Fruit fly (Drosophila melanogaster) whole organism, embryonic: ENCODE data around the gene CG43322.

ENCODE experiments used
- Adf1 ChIP-seq: fragments of 200-800 bp; sonication (Bioruptor generic); IDR thresholded peaks from 2 replicates; pipeline ENCODE4 v1.3.6; 2022; ENCODE audit warnings: missing biosample characterization, missing genetic modification characterization
- Asciz ChIP-seq: fragments of 200-800 bp; sonication (Bioruptor generic); optimal IDR thresholded peaks from 2 replicates; lab custom pipeline; 2017; ENCODE audit warnings: missing biosample characterization, mild to moderate bottlenecking, missing genetic modification characterization, missing genetic modification reagents
- BEAF-32 ChIP-seq: fragments of 200-800 bp; sonication (Bioruptor generic); optimal IDR thresholded peaks from 3 replicates; lab custom pipeline; 2017; ENCODE audit warnings: missing biosample characterization, missing genetic modification characterization, mild to moderate bottlenecking, moderate library complexity, missing genetic modification reagents
- CG10959 ChIP-seq: fragments of 200-800 bp; sonication (Bioruptor generic); IDR thresholded peaks from 2 replicates; pipeline ENCODE4 v1.3.6; 2022; ENCODE audit warnings: missing biosample characterization, missing genetic modification characterization
- CG12744 ChIP-seq: fragments of 200-800 bp; sonication (Bioruptor generic); optimal IDR thresholded peaks from 2 replicates; lab custom pipeline; 2016; ENCODE audit warnings: missing biosample characterization, missing genetic modification characterization
- CG14710 ChIP-seq: fragments of 200-800 bp; sonication (Bioruptor generic); optimal IDR thresholded peaks from 3 replicates; lab custom pipeline; 2019; ENCODE audit warnings: missing biosample characterization, mild to moderate bottlenecking, missing genetic modification characterization, moderate library complexity
- CG15601 ChIP-seq: fragments of 200-800 bp; sonication (Bioruptor generic); optimal IDR thresholded peaks from 3 replicates; lab custom pipeline; 2019; ENCODE audit warnings: missing biosample characterization, mild to moderate bottlenecking, missing genetic modification characterization, moderate library complexity
- CG1602 ChIP-seq: fragments of 200-800 bp; sonication (Bioruptor generic); optimal IDR thresholded peaks from 3 replicates; lab custom pipeline; 2016; ENCODE audit warnings: missing biosample characterization, missing genetic modification characterization
- CG17912 ChIP-seq: fragments of 200-800 bp; sonication (Bioruptor generic); optimal IDR thresholded peaks from 2 replicates; lab custom pipeline; 2018; ENCODE audit warnings: missing biosample characterization, mild to moderate bottlenecking, missing genetic modification characterization
- CG1832 ChIP-seq: fragments of 200-800 bp; sonication (Bioruptor generic); optimal IDR thresholded peaks from 2 replicates; lab custom pipeline; 2017; ENCODE audit warnings: missing biosample characterization, mild to moderate bottlenecking, missing genetic modification characterization, inconsistent platforms
- CG18476 ChIP-seq: fragments of 200-800 bp; sonication (Bioruptor generic); optimal IDR thresholded peaks from 2 replicates; lab custom pipeline; 2016; ENCODE audit warnings: missing biosample characterization, mild to moderate bottlenecking, missing genetic modification characterization
- CG2678 ChIP-seq: fragments of 200-800 bp; sonication (Bioruptor generic); optimal IDR thresholded peaks from 3 replicates; lab custom pipeline; 2019; ENCODE audit warnings: missing biosample characterization, mild to moderate bottlenecking, missing genetic modification characterization, moderate library complexity
- CG31224 ChIP-seq: fragments of 200-800 bp; sonication (Bioruptor generic); IDR thresholded peaks from 2 replicates; pipeline ENCODE4 v1.3.6; 2022; ENCODE audit warnings: missing biosample characterization, missing genetic modification characterization
- CG42726 ChIP-seq: fragments of 200-800 bp; sonication (Bioruptor generic); IDR thresholded peaks from 2 replicates; pipeline ENCODE4 v1.3.6; 2022; ENCODE audit warnings: missing biosample characterization, missing genetic modification characterization; ENCODE audit not compliant: partially characterized antibody
- CG4360 ChIP-seq: fragments of 200-800 bp; sonication (Bioruptor generic); IDR thresholded peaks from 2 replicates; pipeline ENCODE4 v1.3.6; 2022; ENCODE audit warnings: missing biosample characterization, missing genetic modification characterization
- CG7357 ChIP-seq: fragments of 200-800 bp; sonication (Bioruptor generic); IDR thresholded peaks from 3 replicates; pipeline ENCODE4 v1.3.6; 2022; ENCODE audit warnings: missing biosample characterization, missing genetic modification characterization
- CG8765 ChIP-seq: fragments of 200-800 bp; sonication (Bioruptor generic); IDR thresholded peaks from 2 replicates; pipeline ENCODE4 v1.3.6; 2022; ENCODE audit warnings: missing biosample characterization, missing genetic modification characterization
- CG9437 ChIP-seq: fragments of 200-800 bp; sonication (Bioruptor generic); optimal IDR thresholded peaks from 2 replicates; lab custom pipeline; 2018; ENCODE audit warnings: missing biosample characterization, mild to moderate bottlenecking, missing genetic modification characterization
- CG9609 ChIP-seq: fragments of 200-800 bp; sonication (Bioruptor generic); optimal IDR thresholded peaks from 3 replicates; lab custom pipeline; 2016; ENCODE audit warnings: missing biosample characterization, missing genetic modification characterization
- Dbx ChIP-seq: fragments of 200-800 bp; sonication (Bioruptor generic); IDR thresholded peaks from 3 replicates; pipeline ENCODE4 v1.3.6; 2022; ENCODE audit warnings: missing biosample characterization, missing genetic modification characterization
- Doc3 ChIP-seq: fragments of 200-800 bp; sonication (Bioruptor generic); IDR thresholded peaks from 3 replicates; pipeline ENCODE4 v1.3.6; 2022; ENCODE audit warnings: missing biosample characterization, missing genetic modification characterization; ENCODE audit not compliant: partially characterized antibody
- Dp ChIP-seq: fragments of 200-800 bp; sonication (Bioruptor generic); optimal IDR thresholded peaks from 2 replicates; lab custom pipeline; 2018; ENCODE audit warnings: missing biosample characterization, mild to moderate bottlenecking, missing genetic modification characterization, moderate library complexity
- E2f1 ChIP-seq: fragments of 200-800 bp; sonication (Bioruptor generic); IDR thresholded peaks from 2 replicates; pipeline ENCODE4 v1.3.6; 2022; ENCODE audit warnings: missing biosample characterization, missing genetic modification characterization
- Ets65A ChIP-seq: fragments of 200-800 bp; sonication (Bioruptor generic); peaks from one replicate; lab custom pipeline; 2016; ENCODE audit warnings: missing biosample characterization, missing genetic modification characterization
- Lim3 ChIP-seq: fragments of 200-800 bp; sonication (Bioruptor generic); IDR thresholded peaks from 2 replicates; pipeline ENCODE4 v1.3.6; 2022; ENCODE audit warnings: missing biosample characterization, missing genetic modification characterization
- Meics ChIP-seq: fragments of 200-800 bp; sonication (Bioruptor generic); optimal IDR thresholded peaks from 2 replicates; lab custom pipeline; 2017; ENCODE audit warnings: missing biosample characterization, mild to moderate bottlenecking, missing genetic modification characterization
- Opbp ChIP-seq: fragments of 200-800 bp; sonication (Bioruptor generic); IDR thresholded peaks from 3 replicates; pipeline ENCODE4 v1.3.6; 2022; ENCODE audit warnings: missing biosample characterization, missing genetic modification characterization; ENCODE audit not compliant: partially characterized antibody
- Rfx ChIP-seq: fragments of 200-800 bp; sonication (Bioruptor generic); IDR thresholded peaks from 2 replicates; pipeline ENCODE4 v1.3.6; 2022; ENCODE audit warnings: missing biosample characterization, missing genetic modification characterization
- Sox100B ChIP-seq: fragments of 200-800 bp; sonication (Bioruptor generic); optimal IDR thresholded peaks from 3 replicates; lab custom pipeline; 2018; ENCODE audit warnings: missing biosample characterization, mild to moderate bottlenecking, missing genetic modification characterization
- Tbp ChIP-seq: fragments of >200 bp; optimal IDR thresholded peaks from 2 replicates; lab custom pipeline; 2018; ENCODE audit warnings: missing biosample characterization, missing genetic modification characterization
- ac ChIP-seq: fragments of 200-800 bp; sonication (Bioruptor generic); optimal IDR thresholded peaks from 3 replicates; lab custom pipeline; 2017; ENCODE audit warnings: missing biosample characterization, mild to moderate bottlenecking, missing genetic modification characterization
- bbx ChIP-seq: fragments of 200-800 bp; sonication (Bioruptor generic); IDR thresholded peaks from 2 replicates; pipeline ENCODE4 v1.3.6; 2022; ENCODE audit warnings: missing biosample characterization, missing genetic modification characterization; ENCODE audit not compliant: partially characterized antibody
- br ChIP-seq: fragments of >200 bp; optimal IDR thresholded peaks from 2 replicates; lab custom pipeline; 2017
- bsh ChIP-seq, 2 experiments: fragments of 200-800 bp; sonication (Bioruptor generic); optimal IDR thresholded peaks; 2 replicates each; lab custom pipeline; 2017 to 2018; ENCODE audit warnings: mild to moderate bottlenecking in 2 of 2, missing biosample characterization in 2 of 2, missing genetic modification characterization in 2 of 2, moderate library complexity in 1 of 2
- chm ChIP-seq: fragments of 200-800 bp; sonication (Bioruptor generic); IDR thresholded peaks from 2 replicates; pipeline ENCODE4 v1.3.6; 2022; ENCODE audit warnings: missing biosample characterization, missing genetic modification characterization
- croc ChIP-seq: fragments of 200-800 bp; sonication (Bioruptor generic); conservative IDR thresholded peaks from 3 replicates; pipeline ENCODE4 v1.3.6; 2022; ENCODE audit warnings: missing biosample characterization, missing genetic modification characterization
- da ChIP-seq: fragments of 200-800 bp; sonication (Bioruptor generic); optimal IDR thresholded peaks from 2 replicates; lab custom pipeline; 2016; ENCODE audit warnings: missing biosample characterization, missing genetic modification characterization
- dati ChIP-seq: fragments of 200-800 bp; sonication (Bioruptor generic); IDR thresholded peaks from 2 replicates; pipeline ENCODE4 v1.3.6; 2022; ENCODE audit warnings: missing biosample characterization, missing genetic modification characterization
- disco-r ChIP-seq: fragments of 200-800 bp; sonication (Bioruptor generic); optimal IDR thresholded peaks from 2 replicates; lab custom pipeline; 2016; ENCODE audit warnings: missing biosample characterization, missing genetic modification characterization
- dpn ChIP-seq, 2 experiments: fragments of 200-800 bp; sonication (Bioruptor generic); optimal IDR thresholded peaks; 3 replicates each; lab custom pipeline; 2016; ENCODE audit warnings: missing biosample characterization in 2 of 2, missing genetic modification characterization in 2 of 2
- eve ChIP-seq, 2 experiments: fragments of >200 bp; optimal IDR thresholded peaks; 2 replicates each; lab custom pipeline; 2017; ENCODE audit warnings: missing biosample characterization in 2 of 2, missing genetic modification characterization in 2 of 2
- fd3F ChIP-seq: fragments of 200-800 bp; sonication (Bioruptor generic); optimal IDR thresholded peaks from 2 replicates; lab custom pipeline; 2018; ENCODE audit warnings: missing biosample characterization, mild to moderate bottlenecking, missing genetic modification characterization, moderate library complexity
- fru ChIP-seq: fragments of >200 bp; optimal IDR thresholded peaks from 2 replicates; lab custom pipeline; 2017
- grau ChIP-seq: fragments of 200-800 bp; optimal IDR thresholded peaks from 3 replicates; lab custom pipeline; 2019; ENCODE audit warnings: missing biosample characterization, mild to moderate bottlenecking, missing genetic modification characterization, moderate library complexity
- h ChIP-seq: fragments of >200 bp; optimal IDR thresholded peaks from 2 replicates; lab custom pipeline; 2017
- hbn ChIP-seq: fragments of 200-800 bp; sonication (Bioruptor generic); IDR thresholded peaks from 2 replicates; pipeline ENCODE4 v1.3.6; 2022; ENCODE audit warnings: missing biosample characterization, missing genetic modification characterization; ENCODE audit not compliant: partially characterized antibody
- jigr1 ChIP-seq: fragments of 200-800 bp; sonication (Bioruptor generic); IDR thresholded peaks from 3 replicates; pipeline ENCODE4 v1.3.6; 2022; ENCODE audit warnings: missing biosample characterization, missing genetic modification characterization
- oc ChIP-seq: fragments of 200-800 bp; sonication (Bioruptor generic); optimal IDR thresholded peaks from 2 replicates; lab custom pipeline; 2018; ENCODE audit warnings: missing biosample characterization, mild to moderate bottlenecking, missing genetic modification characterization, moderate library complexity
- ranshi ChIP-seq: fragments of 200-800 bp; sonication (Bioruptor generic); IDR thresholded peaks from 2 replicates; pipeline ENCODE4 v1.3.6; 2022; ENCODE audit warnings: missing biosample characterization, missing genetic modification characterization
- salm ChIP-seq: fragments of 200-800 bp; sonication (Bioruptor generic); optimal IDR thresholded peaks from 2 replicates; lab custom pipeline; 2018; ENCODE audit warnings: missing biosample characterization, mild to moderate bottlenecking, missing genetic modification characterization
- so ChIP-seq: fragments of 200-800 bp; sonication (Bioruptor generic); IDR thresholded peaks from 3 replicates; pipeline ENCODE4 v1.3.6; 2022; ENCODE audit warnings: missing biosample characterization, missing genetic modification characterization
- tap ChIP-seq: fragments of 200-800 bp; optimal IDR thresholded peaks from 3 replicates; lab custom pipeline; 2019; ENCODE audit warnings: missing biosample characterization, mild to moderate bottlenecking, missing genetic modification characterization, moderate library complexity
- vnd ChIP-seq: fragments of 200-800 bp; sonication (Bioruptor generic); IDR thresholded peaks from 3 replicates; pipeline ENCODE4 v1.3.6; 2022; ENCODE audit warnings: missing biosample characterization, missing genetic modification characterization; ENCODE audit not compliant: partially characterized antibody

Gene CG43322

DNA sequence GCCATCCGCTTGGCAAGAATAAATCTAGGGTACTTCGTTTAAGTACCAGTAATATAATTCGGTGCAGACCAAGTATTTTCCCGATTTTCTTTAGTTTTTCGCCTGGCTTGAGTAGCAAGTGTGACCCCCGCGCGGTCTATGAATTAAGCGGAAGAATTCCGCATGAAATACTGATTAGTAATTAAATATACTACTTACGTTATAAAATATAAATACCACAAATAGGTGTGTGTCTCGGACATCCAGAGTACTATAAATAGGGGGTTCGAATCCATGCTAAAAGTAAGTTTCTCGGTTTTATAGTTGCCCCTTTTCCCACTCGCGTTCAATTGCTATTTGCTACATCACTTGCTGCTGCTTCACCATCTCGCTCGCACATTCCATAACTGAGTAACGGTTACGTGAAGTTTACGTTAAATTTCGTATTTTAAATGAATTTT is 41.6 kb upstream of the CG43322 start, which contains the start of gene snRNP-U1-70K (continued):
- TF ChIP-seq Sox100B (GFP tag; lab: Kevin White, UChicago) (no peak), Opbp (GFP tag; lab: Robert Waterston, UW) (peak; percentile 20; the same call in 2 of the 3 replicates), Asciz (GFP tag; lab: Kevin White, UChicago) (no peak), Tbp (GFP tag; lab: Kevin White, UChicago) (no peak), eve (GFP tag; optimal IDR thresholded peaks at IDR 0.05; lab: Kevin White, UChicago) (no peak), bbx (GFP tag; lab: Robert Waterston, UW) (peak; percentile 10), chm (GFP tag; lab: Robert Waterston, UW) (no peak; the same call in 1 of the 2 replicates), ranshi (GFP tag; lab: Robert Waterston, UW) (no peak), Rfx (GFP tag; lab: Robert Waterston, UW) (peak; percentile 50), croc (GFP tag; lab: Robert Waterston, UW) (no peak), salm (tag; lab: Kevin White, UChicago) (no peak), CG8765 (GFP tag; lab: Robert Waterston, UW) (no peak), CG31224 (GFP tag; lab: Robert Waterston, UW) (no peak), h (no peak), so (GFP tag; lab: Robert Waterston, UW) (no peak), CG12744 (GFP tag; lab: Kevin White, UChicago) (no peak), da (GFP tag; lab: Kevin White, UChicago) (no peak), ac (GFP tag; lab: Kevin White, UChicago) (no peak), tap (tag; lab: Kevin White, UChicago) (no peak), CG1832 (GFP tag; lab: Kevin White, UChicago) (peak; percentile 35), jigr1 (GFP tag; lab: Robert Waterston, UW) (no peak), CG1602 (no peak), CG18476 (no peak), br (lab: Kevin White, UChicago) (no peak), grau (tag; lab: Kevin White, UChicago) (no peak), bsh (GFP tag; optimal IDR thresholded peaks at IDR 0.05; lab: Kevin White, UChicago) (no peak), CG42726 (GFP tag; lab: Robert Waterston, UW) (0 out of 2 replicates have a peak, but pooled peaks have one; percentile 15), Meics (no peak), Doc3 (no peak), CG15601 (no peak), fd3F (GFP tag; lab: Kevin White, UChicago) (no peak), dpn (GFP tag; optimal IDR thresholded peaks at IDR 0.05; lab: Kevin White, UChicago) (no peak), BEAF-32 (GFP tag; lab: Kevin White, UChicago) (peak; percentile 40), CG17912 (GFP tag; lab: Kevin White, UChicago) (no peak), CG10959 (no peak), vnd (GFP tag; lab: Robert Waterston, UW) (no peak), CG9609 (no peak), Lim3 (GFP tag; lab: Robert Waterston, UW) (no peak), CG2678 (tag; lab: Kevin White, UChicago) (no peak), E2f1 (no peak), oc (tag; lab: Kevin White, UChicago) (no peak), Ets65A (GFP tag; lab: Kevin White, UChicago) (peak; percentile 7), hbn (GFP tag; lab: Robert Waterston, UW) (no peak), disco-r (GFP tag; lab: Kevin White, UChicago) (no peak), Dp (GFP tag; lab: Kevin White, UChicago) (peak; percentile 55), CG9437 (GFP tag; lab: Kevin White, UChicago) (peak; percentile 99), dati (GFP tag; lab: Robert Waterston, UW) (no peak), CG14710 (tag; lab: Kevin White, UChicago) (peak; percentile 99), Dbx (GFP tag; lab: Robert Waterston, UW) (no peak; the same call in 2 of the 3 replicates), CG7357 (GFP tag; lab: Robert Waterston, UW) (no peak), fru (no peak), CG4360 (no peak), Adf1 (peak; percentile 55)
